1 fruit fly cellular context compared by ENCODE assay signal in the genomic region with DNA sequence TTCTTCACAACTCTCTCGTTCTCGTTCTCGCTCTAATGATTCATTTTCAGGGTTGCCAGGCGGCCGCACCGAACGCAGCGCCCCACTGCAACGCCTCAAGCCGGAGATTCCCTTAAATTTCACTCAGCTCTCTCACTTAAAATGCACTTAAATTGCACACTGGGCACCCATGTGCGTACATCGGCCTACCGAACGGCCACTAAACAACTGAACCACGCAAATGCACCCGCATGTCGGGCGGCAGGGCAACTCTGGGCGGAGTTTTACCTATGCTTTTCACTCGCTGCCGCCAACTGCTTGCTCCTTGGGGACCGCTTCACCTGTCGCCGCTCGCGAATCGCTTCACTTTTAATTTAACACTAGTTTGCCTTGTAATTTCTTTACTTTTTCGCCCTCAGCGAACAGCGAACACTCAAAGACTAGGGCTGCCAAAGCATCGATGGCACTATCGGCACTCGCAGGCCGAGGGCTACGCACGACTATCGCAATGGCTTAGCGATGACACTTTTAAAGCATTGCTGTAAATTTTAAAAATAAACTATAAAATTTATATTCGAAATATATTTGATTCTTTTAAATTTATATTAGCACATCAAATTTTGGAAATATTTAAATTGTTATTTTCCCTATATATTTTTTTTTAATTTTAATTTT.
TF ChIP-seq lines count a peak whose summit lies in the region.

Gene Rap1, minus strand, starts transcription at position 446 of the 654 bp plus-strand sequence.

TF ChIP-seq in whole organism, embryonic, 481 proteins besides CTCF, POLR2A, EP300 and RAD21 (continued from another document and continues in another):
- TF ChIP-seq Dbx (GFP tag; IDR thresholded peaks at IDR 0.05; lab: Robert Waterston, UW) (peak; percentile 90), YL-1 (GFP tag; optimal IDR thresholded peaks at IDR 0.05; lab: Kevin White, UChicago) (peak; percentile 89), jumu (GFP tag; optimal IDR thresholded peaks at IDR 0.05; lab: Kevin White, UChicago) (peak; percentile 69), CG14441 (GFP tag; IDR thresholded peaks at IDR 0.05; lab: Robert Waterston, UW) (peak; percentile 63), CG30403 (GFP tag; optimal IDR thresholded peaks at IDR 0.05; lab: Kevin White, UChicago) (peak; percentile 83), fd64A (GFP tag; optimal IDR thresholded peaks at IDR 0.05; lab: Kevin White, UChicago) (no peak), bbx (GFP tag; IDR thresholded peaks at IDR 0.05; lab: Robert Waterston, UW; ENCODE audit: partially characterized antibody) (peak; percentile 90), CG1602 (GFP tag; optimal IDR thresholded peaks at IDR 0.05; lab: Kevin White, UChicago) (peak; percentile 45), Tbp (GFP tag; optimal IDR thresholded peaks at IDR 0.05; lab: Kevin White, UChicago) (no peak), CG2120 (GFP tag; optimal IDR thresholded peaks at IDR 0.05; lab: Kevin White, UChicago) (peak; percentile 69), Mad (GFP tag; optimal IDR thresholded peaks at IDR 0.05; lab: Kevin White, UChicago) (peak; percentile 2), jing (GFP tag; optimal IDR thresholded peaks at IDR 0.05; lab: Kevin White, UChicago) (no peak), CG33213 (GFP tag; optimal IDR thresholded peaks at IDR 0.05; lab: Kevin White, UChicago) (peak; percentile 50), sna (GFP tag; IDR thresholded peaks at IDR 0.05; lab: Robert Waterston, UW; ENCODE audit: partially characterized antibody) (peak; percentile 72), Hand (GFP tag; optimal IDR thresholded peaks at IDR 0.05; lab: Kevin White, UChicago) (peak; percentile 20), gcm2 (GFP tag; optimal IDR thresholded peaks at IDR 0.05; lab: Kevin White, UChicago) (no peak), CG10147 (GFP tag; optimal IDR thresholded peaks at IDR 0.05; lab: Kevin White, UChicago) (peak; percentile 60), CG3726 (GFP tag; IDR thresholded peaks at IDR 0.05; lab: Robert Waterston, UW) (no peak), hb (GFP tag; IDR thresholded peaks at IDR 0.05; lab: Robert Waterston, UW; ENCODE audit: partially characterized antibody) (peak; percentile 92), CG5245 (GFP tag; optimal IDR thresholded peaks at IDR 0.05; lab: Kevin White, UChicago) (peak; percentile 21), kni (GFP tag; optimal IDR thresholded peaks at IDR 0.05; lab: Kevin White, UChicago) (peak; percentile 49), stwl (tag; optimal IDR thresholded peaks at IDR 0.05; lab: Kevin White, UChicago) (peak; percentile 27), dmrt11E (tag; optimal IDR thresholded peaks at IDR 0.05; lab: Kevin White, UChicago) (peak; percentile 57), vvl (GFP tag; IDR thresholded peaks at IDR 0.05; lab: Robert Waterston, UW) (peak; percentile 81), CG11093 (GFP tag; IDR thresholded peaks at IDR 0.05; lab: Robert Waterston, UW) (peak; percentile 67; the same call in 2 of the 3 replicates), cas (GFP tag; IDR thresholded peaks at IDR 0.05; lab: Robert Waterston, UW) (peak; percentile 60; the same call in 1 of the 2 replicates), ewg (GFP tag; optimal IDR thresholded peaks at IDR 0.05; lab: Kevin White, UChicago) (peak; percentile 27), CG32772 (GFP tag; IDR thresholded peaks at IDR 0.05; lab: Robert Waterston, UW) (peak; percentile 84), cg (GFP tag; optimal IDR thresholded peaks at IDR 0.05; lab: Kevin White, UChicago) (peak; percentile 58), az2 (GFP tag; optimal IDR thresholded peaks at IDR 0.05; lab: Kevin White, UChicago) (peak; percentile 53), HmgD (GFP tag; optimal IDR thresholded peaks at IDR 0.05; lab: Kevin White, UChicago) (peak; percentile 13), Bteb2 (GFP tag; optimal IDR thresholded peaks at IDR 0.05; lab: Kevin White, UChicago) (no peak), CG10366 (GFP tag; IDR thresholded peaks at IDR 0.05; lab: Robert Waterston, UW) (peak; percentile 75), Sox100B (GFP tag; optimal IDR thresholded peaks at IDR 0.05; lab: Kevin White, UChicago) (no peak), CG18764 (GFP tag; optimal IDR thresholded peaks at IDR 0.05; lab: Kevin White, UChicago) (peak; percentile 21), br (optimal IDR thresholded peaks at IDR 0.05; lab: Kevin White, UChicago) (no peak), CG15269 (tag; optimal IDR thresholded peaks at IDR 0.05; lab: Kevin White, UChicago) (no peak), BtbVII (GFP tag; optimal IDR thresholded peaks at IDR 0.05; lab: Kevin White, UChicago) (no peak), CG3163 (GFP tag; optimal IDR thresholded peaks at IDR 0.05; lab: Kevin White, UChicago) (peak; percentile 31), pfk (GFP tag; optimal IDR thresholded peaks at IDR 0.05; lab: Kevin White, UChicago) (no peak), hbn (GFP tag; IDR thresholded peaks at IDR 0.05; lab: Robert Waterston, UW; ENCODE audit: partially characterized antibody) (peak; percentile 84), btn (GFP tag; optimal IDR thresholded peaks at IDR 0.05; lab: Kevin White, UChicago) (no peak), Trl (optimal IDR thresholded peaks at IDR 0.05; lab: Kevin White, UChicago) (no peak), Trl (GFP tag; optimal IDR thresholded peaks at IDR 0.05; lab: Kevin White, UChicago) (peak; percentile 58), CG8765 (GFP tag; IDR thresholded peaks at IDR 0.05; lab: Robert Waterston, UW) (peak; percentile 69), chn (GFP tag; optimal IDR thresholded peaks at IDR 0.05; lab: Kevin White, UChicago) (peak; percentile 45), gro (GFP tag; optimal IDR thresholded peaks at IDR 0.05; lab: Kevin White, UChicago) (peak; percentile 40), CG9727 (GFP tag; optimal IDR thresholded peaks at IDR 0.05; lab: Kevin White, UChicago) (peak; percentile 86), CG3847 (GFP tag; IDR thresholded peaks at IDR 0.05; lab: Robert Waterston, UW) (peak; percentile 87), CG10979 (tag; optimal IDR thresholded peaks at IDR 0.05; lab: Kevin White, UChicago) (peak; percentile 48), CG14014 (GFP tag; IDR thresholded peaks at IDR 0.05; lab: Robert Waterston, UW) (peak; percentile 53), Dek (tag; optimal IDR thresholded peaks at IDR 0.05; lab: Kevin White, UChicago) (peak; percentile 45), NC2β (GFP tag; optimal IDR thresholded peaks at IDR 0.05; lab: Kevin White, UChicago) (peak; percentile 36), CG10321 (GFP tag; IDR thresholded peaks at IDR 0.05; lab: Robert Waterston, UW) (0 out of 2 replicates have a peak, but pooled peaks have one; percentile 25), croc (GFP tag; conservative IDR thresholded peaks at IDR 0.05; lab: Robert Waterston, UW) (peak; percentile 51; the same call in 2 of the 3 replicates), CG9609 (GFP tag; optimal IDR thresholded peaks at IDR 0.05; lab: Kevin White, UChicago) (peak; percentile 29), Deaf1 (tag; optimal IDR thresholded peaks at IDR 0.05; lab: Kevin White, UChicago) (peak; percentile 12), dan (GFP tag; IDR thresholded peaks at IDR 0.05; lab: Robert Waterston, UW) (0 out of 2 replicates have a peak, but pooled peaks have one; percentile 4), CG1647 (GFP tag; optimal IDR thresholded peaks at IDR 0.05; lab: Kevin White, UChicago) (peak; percentile 63), D19A (tag; optimal IDR thresholded peaks at IDR 0.05; lab: Kevin White, UChicago) (peak; percentile 36), D (optimal IDR thresholded peaks at IDR 0.05; lab: Kevin White, UChicago) (no peak), D (GFP tag; optimal IDR thresholded peaks at IDR 0.05; lab: Kevin White, UChicago) (peak; percentile 20), Atf3 (GFP tag; optimal IDR thresholded peaks at IDR 0.05; lab: Kevin White, UChicago) (peak; percentile 39), B-H2 (GFP tag; optimal IDR thresholded peaks at IDR 0.05; lab: Kevin White, UChicago) (peak; percentile 28), ham (GFP tag; IDR thresholded peaks at IDR 0.05; lab: Robert Waterston, UW) (peak; percentile 7; the same call in 1 of the 2 replicates), Antp (GFP tag; optimal IDR thresholded peaks at IDR 0.05; lab: Kevin White, UChicago) (peak; percentile 82), CG3281 (GFP tag; optimal IDR thresholded peaks at IDR 0.05; lab: Kevin White, UChicago) (peak; percentile 69), CG18262 (tag; optimal IDR thresholded peaks at IDR 0.05; lab: Kevin White, UChicago) (peak; percentile 77), CG6254 (GFP tag; optimal IDR thresholded peaks at IDR 0.05; lab: Kevin White, UChicago) (peak; percentile 5), CG7839 (tag; optimal IDR thresholded peaks at IDR 0.05; lab: Kevin White, UChicago) (peak; percentile 49), lilli (GFP tag; optimal IDR thresholded peaks at IDR 0.05; lab: Kevin White, UChicago) (peak; percentile 67), NC2α (GFP tag; optimal IDR thresholded peaks at IDR 0.05; lab: Kevin White, UChicago) (no peak), ftz-f1 (GFP tag; optimal IDR thresholded peaks at IDR 0.05; lab: Kevin White, UChicago) (peak; percentile 38), ase (GFP tag; IDR thresholded peaks at IDR 0.05; lab: Robert Waterston, UW) (peak; percentile 62; the same call in 2 of the 3 replicates), pb (GFP tag; optimal IDR thresholded peaks at IDR 0.05; lab: Kevin White, UChicago) (peak; percentile 52), CG8388 (GFP tag; optimal IDR thresholded peaks at IDR 0.05; lab: Kevin White, UChicago) (no peak), Hr39 (optimal IDR thresholded peaks at IDR 0.05; lab: Kevin White, UChicago) (no peak), Rfx (GFP tag; IDR thresholded peaks at IDR 0.05; lab: Robert Waterston, UW) (peak; percentile 92), CG15073 (GFP tag; optimal IDR thresholded peaks at IDR 0.05; lab: Kevin White, UChicago) (no peak), Hr3 (GFP tag; optimal IDR thresholded peaks at IDR 0.05; lab: Kevin White, UChicago) (peak; percentile 54), CG7963 (GFP tag; IDR thresholded peaks at IDR 0.05; lab: Robert Waterston, UW; ENCODE audit: partially characterized antibody) (peak; percentile 85), CG5953 (GFP tag; IDR thresholded peaks at IDR 0.05; lab: Robert Waterston, UW) (no peak), CG17361 (GFP tag; IDR thresholded peaks at IDR 0.05; lab: Robert Waterston, UW) (peak; percentile 91), CG9932 (GFP tag; IDR thresholded peaks at IDR 0.05; lab: Robert Waterston, UW) (peak; percentile 93), CG7556 (GFP tag; optimal IDR thresholded peaks at IDR 0.05; lab: Kevin White, UChicago) (peak; percentile 23), dimm (GFP tag; IDR thresholded peaks at IDR 0.05; lab: Robert Waterston, UW) (no peak), Lhr (GFP tag; optimal IDR thresholded peaks at IDR 0.05; lab: Kevin White, UChicago) (peak; percentile 19), Neu2 (GFP tag; optimal IDR thresholded peaks at IDR 0.05; lab: Kevin White, UChicago; ENCODE audit: borderline replicate concordance) (peak; percentile 20), fd102C (GFP tag; optimal IDR thresholded peaks at IDR 0.05; lab: Kevin White, UChicago) (no peak), dati (GFP tag; IDR thresholded peaks at IDR 0.05; lab: Robert Waterston, UW) (0 out of 2 replicates have a peak, but pooled peaks have one; percentile 2), Nf-YB (GFP tag; optimal IDR thresholded peaks at IDR 0.05; lab: Kevin White, UChicago) (no peak), CG31441 (GFP tag; IDR thresholded peaks at IDR 0.05; lab: Robert Waterston, UW) (peak; percentile 58), caup (GFP tag; optimal IDR thresholded peaks at IDR 0.05; lab: Kevin White, UChicago; ENCODE audit: severe bottlenecking) (no peak), CG30020 (tag; optimal IDR thresholded peaks at IDR 0.05; lab: Kevin White, UChicago) (peak; percentile 34), Myb (GFP tag; optimal IDR thresholded peaks at IDR 0.05; lab: Kevin White, UChicago) (peak; percentile 39), Side (GFP tag; optimal IDR thresholded peaks at IDR 0.05; lab: Kevin White, UChicago) (peak; percentile 72), CG7786 (GFP tag; optimal IDR thresholded peaks at IDR 0.05; lab: Kevin White, UChicago) (peak; percentile 56), BEAF-32 (GFP tag; optimal IDR thresholded peaks at IDR 0.05; lab: Kevin White, UChicago) (peak; percentile 91), CG4854 (GFP tag; optimal IDR thresholded peaks at IDR 0.05; lab: Kevin White, UChicago) (peak; percentile 7), Xbp1 (GFP tag; optimal IDR thresholded peaks at IDR 0.05; lab: Kevin White, UChicago) (peak; percentile 70), CG31365 (tag; optimal IDR thresholded peaks at IDR 0.05; lab: Kevin White, UChicago) (no peak), CG2199 (GFP tag; IDR thresholded peaks at IDR 0.05; lab: Robert Waterston, UW) (no peak), cad (GFP tag; optimal IDR thresholded peaks at IDR 0.05; lab: Kevin White, UChicago) (no peak), Doc3 (GFP tag; IDR thresholded peaks at IDR 0.05; lab: Robert Waterston, UW; ENCODE audit: partially characterized antibody) (peak; percentile 91), CG15696 (tag; optimal IDR thresholded peaks at IDR 0.05; lab: Kevin White, UChicago) (peak; percentile 70), Hr51 (GFP tag; optimal IDR thresholded peaks at IDR 0.05; lab: Kevin White, UChicago) (peak in 1 of 2 experiments; percentile 39), CG11696 (GFP tag; IDR thresholded peaks at IDR 0.05; lab: Robert Waterston, UW) (peak; percentile 10; the same call in 1 of the 2 replicates), Adf1 (GFP tag; IDR thresholded peaks at IDR 0.05; lab: Robert Waterston, UW) (peak; percentile 36), ro (GFP tag; IDR thresholded peaks at IDR 0.05; lab: Robert Waterston, UW) (no peak), CG31388 (GFP tag; optimal IDR thresholded peaks at IDR 0.05; lab: Kevin White, UChicago) (no peak), Six4 (GFP tag; optimal IDR thresholded peaks at IDR 0.05; lab: Kevin White, UChicago) (peak; percentile 62), C15 (GFP tag; IDR thresholded peaks at IDR 0.05; lab: Robert Waterston, UW) (0 out of 3 replicates have a peak, but pooled peaks have one; percentile 33), sug (tag; optimal IDR thresholded peaks at IDR 0.05; lab: Kevin White, UChicago) (peak; percentile 48), CG11695 (GFP tag; IDR thresholded peaks at IDR 0.05; lab: Robert Waterston, UW) (peak; percentile 42; the same call in 2 of the 3 replicates), pita (GFP tag; optimal IDR thresholded peaks at IDR 0.05; lab: Kevin White, UChicago) (no peak), prd (optimal IDR thresholded peaks at IDR 0.05; lab: Kevin White, UChicago) (no peak), prd (GFP tag; IDR thresholded peaks at IDR 0.05; lab: Robert Waterston, UW) (peak; percentile 90), CoRest (tag; optimal IDR thresholded peaks at IDR 0.05; lab: Kevin White, UChicago) (peak; percentile 66), Atf-2 (GFP tag; optimal IDR thresholded peaks at IDR 0.05; lab: Kevin White, UChicago) (peak; percentile 39), Camta (GFP tag; optimal IDR thresholded peaks at IDR 0.05; lab: Kevin White, UChicago) (peak; percentile 50), CkIIα-i1 (GFP tag; IDR thresholded peaks at IDR 0.05; lab: Robert Waterston, UW) (no peak)
